Worm (Caenorhabditis elegans) whole organism, L3 larva: Measurements from ENCODE around the gene col-163.

Source experiments
- ZK546.5 ChIP-seq: sonication (generic microtip); optimal IDR thresholded peaks from 2 replicates; lab custom pipeline; 2017; ENCODE audit warnings: missing biosample characterization, missing genetic modification characterization
- ceh-82 ChIP-seq: fragments of 150-350 bp; optimal IDR thresholded peaks from 2 replicates; lab custom pipeline; 2014; ENCODE audit warnings: missing biosample characterization, missing genetic modification characterization
- ceh-9 ChIP-seq: sonication (generic microtip); optimal IDR thresholded peaks from 2 replicates; lab custom pipeline; 2018; ENCODE audit warnings: missing biosample characterization, missing genetic modification characterization
- egl-27 ChIP-seq: sonication (generic microtip); optimal IDR thresholded peaks from 4 replicates; lab custom pipeline; 2017; ENCODE audit warnings: missing biosample characterization, missing genetic modification reagents, missing genetic modification characterization
- elt-1 ChIP-seq: fragments of 150-350 bp; optimal IDR thresholded peaks from 2 replicates; lab custom pipeline; 2014; ENCODE audit warnings: missing biosample characterization, missing genetic modification characterization
- elt-3 ChIP-seq, 3 experiments: fragments of 150-350 bp in 1 of 3; sonication (generic microtip) in 2 of 3; optimal IDR thresholded peaks; 2 replicates in 2 of 3; 4 replicates in 1 of 3; lab custom pipeline; 2014 to 2017; ENCODE audit warnings: missing biosample characterization in 3 of 3, missing genetic modification characterization in 3 of 3
- fkh-10 ChIP-seq: sonication (generic microtip); optimal IDR thresholded peaks from 2 replicates; lab custom pipeline; 2017; ENCODE audit warnings: missing biosample characterization, missing genetic modification reagents, missing genetic modification characterization
- nhr-11 ChIP-seq: fragments of 150-350 bp; optimal IDR thresholded peaks from 2 replicates; lab custom pipeline; 2014; ENCODE audit warnings: missing biosample characterization, missing genetic modification characterization
- nhr-12 ChIP-seq: fragments of 150-350 bp; optimal IDR thresholded peaks from 2 replicates; lab custom pipeline; 2014; ENCODE audit warnings: missing biosample characterization, missing genetic modification characterization
- nhr-77 ChIP-seq: fragments of 150-350 bp; optimal IDR thresholded peaks from 2 replicates; lab custom pipeline; 2014; ENCODE audit warnings: missing biosample characterization, missing genetic modification characterization
- pqm-1 ChIP-seq: fragments of 150-350 bp; optimal IDR thresholded peaks from 2 replicates; lab custom pipeline; 2017; ENCODE audit warnings: missing biosample characterization, missing genetic modification characterization, inconsistent platforms
- unc-62 ChIP-seq: fragments of 150-350 bp; sonication (generic microtip); optimal IDR thresholded peaks from 4 replicates; lab custom pipeline; 2014; ENCODE audit warnings: missing biosample characterization, missing genetic modification reagents, missing genetic modification characterization
- ztf-11 ChIP-seq: fragments of 150-350 bp; optimal IDR thresholded peaks from 2 replicates; lab custom pipeline; 2014; ENCODE audit warnings: missing biosample characterization, missing genetic modification characterization

DNA sequence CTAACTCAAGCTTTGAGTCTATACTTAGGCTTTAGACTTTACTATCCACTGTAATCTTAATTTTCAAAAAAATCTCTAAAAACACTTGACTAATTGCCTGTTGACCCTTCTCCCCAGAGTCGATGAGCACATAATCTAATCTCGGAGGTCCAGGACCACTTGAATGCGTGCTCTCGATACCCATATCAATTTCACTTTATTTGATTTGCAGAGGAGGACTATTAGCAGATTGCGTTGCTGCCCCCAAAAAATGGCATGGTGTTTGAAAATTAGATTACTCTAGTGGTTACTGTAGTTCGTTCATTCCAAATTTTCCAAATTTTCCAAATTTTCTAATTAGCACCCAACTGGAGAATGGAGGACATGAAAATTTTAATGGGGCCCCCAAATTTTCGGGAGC is 45.6 kb downstream of the col-163 start:
- no peak for TF ChIP-seq fkh-10
- TF ChIP-seq ZK546.5 (tag; lab: Kevin White, UChicago): no peak
- TF ChIP-seq ceh-9 (tag; lab: Kevin White, UChicago): no peak
- TF ChIP-seq pqm-1 (tag; lab: Kevin White, UChicago): no peak
- no peak for TF ChIP-seq nhr-12
- TF ChIP-seq elt-1: no peak
- TF ChIP-seq ztf-11 (tag; lab: Kevin White, UChicago): no peak
- no peak for TF ChIP-seq unc-62 (GFP tag; lab: Kevin White, UChicago)
- TF ChIP-seq nhr-11: no peak
- no peak for TF ChIP-seq nhr-77 (tag; lab: Kevin White, UChicago)
- TF ChIP-seq egl-27 (tag; lab: Kevin White, UChicago): no peak
- no peak for TF ChIP-seq elt-3 (tag; optimal IDR thresholded peaks at IDR 0.05; lab: Kevin White, UChicago)
- TF ChIP-seq ceh-82: no peak
